Fruit fly (Drosophila melanogaster) whole organism, embryonic: ENCODE measurements around the gene clumsy.

Experiments
- Atf6 ChIP-seq: fragments of 200-800 bp; sonication (Bioruptor generic); IDR thresholded peaks from 2 replicates; pipeline ENCODE4 v1.3.6; 2022; ENCODE audit warnings: missing biosample characterization, missing genetic modification characterization
- Bteb2 ChIP-seq: fragments of 200-800 bp; sonication (Bioruptor generic); optimal IDR thresholded peaks from 2 replicates; lab custom pipeline; 2016; ENCODE audit warnings: missing biosample characterization, missing genetic modification characterization
- CG10654 ChIP-seq: fragments of 200-800 bp; sonication (Bioruptor generic); optimal IDR thresholded peaks from 2 replicates; lab custom pipeline; 2016; ENCODE audit warnings: missing biosample characterization, missing genetic modification characterization
- CG12299 ChIP-seq: fragments of 200-800 bp; sonication (Bioruptor generic); optimal IDR thresholded peaks from 2 replicates; lab custom pipeline; 2018; ENCODE audit warnings: missing biosample characterization, mild to moderate bottlenecking, missing genetic modification characterization
- CG15011 ChIP-seq: fragments of 200-800 bp; sonication (Bioruptor generic); optimal IDR thresholded peaks from 3 replicates; lab custom pipeline; 2018; ENCODE audit warnings: missing biosample characterization, mild to moderate bottlenecking, missing genetic modification characterization
- CG1603 ChIP-seq: fragments of 200-800 bp; sonication (Bioruptor generic); optimal IDR thresholded peaks from 2 replicates; lab custom pipeline; 2019; ENCODE audit warnings: missing biosample characterization, mild to moderate bottlenecking, missing genetic modification characterization, moderate library complexity
- CG17186 ChIP-seq: fragments of 200-800 bp; sonication (Bioruptor generic); optimal IDR thresholded peaks from 3 replicates; lab custom pipeline; 2017; ENCODE audit warnings: missing biosample characterization, missing genetic modification reagents, missing genetic modification characterization
- CG17385 ChIP-seq: fragments of 200-800 bp; sonication (Bioruptor generic); optimal IDR thresholded peaks from 3 replicates; lab custom pipeline; 2018; ENCODE audit warnings: missing biosample characterization, mild to moderate bottlenecking, missing genetic modification characterization
- CG18599 ChIP-seq: fragments of 200-800 bp; sonication (Bioruptor generic); optimal IDR thresholded peaks from 3 replicates; lab custom pipeline; 2017; ENCODE audit warnings: missing biosample characterization, missing genetic modification characterization, mild to moderate bottlenecking, moderate library complexity, missing genetic modification reagents
- CG2875 ChIP-seq: fragments of 200-800 bp; sonication (Bioruptor generic); optimal IDR thresholded peaks from 2 replicates; lab custom pipeline; 2017; ENCODE audit warnings: missing biosample characterization, mild to moderate bottlenecking, missing genetic modification characterization, missing genetic modification reagents
- CG32532 ChIP-seq: fragments of 200-800 bp; sonication (Bioruptor generic); IDR thresholded peaks from 2 replicates; pipeline ENCODE4 v1.3.6; 2022; ENCODE audit warnings: missing biosample characterization, missing genetic modification characterization
- CG3281 ChIP-seq: fragments of 200-800 bp; sonication (Bioruptor generic); optimal IDR thresholded peaks from 3 replicates; lab custom pipeline; 2017; ENCODE audit warnings: missing biosample characterization, mild to moderate bottlenecking, missing genetic modification characterization
- CG42726 ChIP-seq: fragments of 200-800 bp; sonication (Bioruptor generic); IDR thresholded peaks from 2 replicates; pipeline ENCODE4 v1.3.6; 2022; ENCODE audit warnings: missing biosample characterization, missing genetic modification characterization; ENCODE audit not compliant: partially characterized antibody
- CG5180 ChIP-seq: fragments of 200-800 bp; sonication (Bioruptor generic); optimal IDR thresholded peaks from 3 replicates; lab custom pipeline; 2017; ENCODE audit warnings: missing biosample characterization, missing genetic modification characterization, mild to moderate bottlenecking, moderate library complexity, missing genetic modification reagents
- CG6254 ChIP-seq: fragments of 200-800 bp; sonication (Bioruptor generic); optimal IDR thresholded peaks from 3 replicates; lab custom pipeline; 2017; ENCODE audit warnings: mild to moderate bottlenecking, missing biosample characterization, missing genetic modification reagents, missing genetic modification characterization
- CG7357 ChIP-seq: fragments of 200-800 bp; sonication (Bioruptor generic); IDR thresholded peaks from 3 replicates; pipeline ENCODE4 v1.3.6; 2022; ENCODE audit warnings: missing biosample characterization, missing genetic modification characterization
- CG7745 ChIP-seq: fragments of 200-800 bp; sonication (Bioruptor generic); optimal IDR thresholded peaks from 2 replicates; lab custom pipeline; 2018; ENCODE audit warnings: missing biosample characterization, mild to moderate bottlenecking, missing genetic modification characterization, moderate library complexity
- CG7786 ChIP-seq: fragments of 200-800 bp; sonication (Bioruptor generic); optimal IDR thresholded peaks from 2 replicates; lab custom pipeline; 2016; ENCODE audit warnings: missing biosample characterization, missing genetic modification characterization
- Dbx ChIP-seq: fragments of 200-800 bp; sonication (Bioruptor generic); IDR thresholded peaks from 3 replicates; pipeline ENCODE4 v1.3.6; 2022; ENCODE audit warnings: missing biosample characterization, missing genetic modification characterization
- Dek ChIP-seq: fragments of 200-800 bp; sonication (Bioruptor generic); optimal IDR thresholded peaks from 3 replicates; lab custom pipeline; 2019; ENCODE audit warnings: missing biosample characterization, mild to moderate bottlenecking, missing genetic modification characterization, moderate library complexity
- Dip3 ChIP-seq: fragments of 200-800 bp; sonication (Bioruptor generic); optimal IDR thresholded peaks from 3 replicates; lab custom pipeline; 2016; ENCODE audit warnings: missing biosample characterization, missing genetic modification characterization
- Ets65A ChIP-seq: fragments of 200-800 bp; sonication (Bioruptor generic); peaks from one replicate; lab custom pipeline; 2016; ENCODE audit warnings: missing biosample characterization, missing genetic modification characterization
- GATAe ChIP-seq: fragments of 200-800 bp; sonication (Bioruptor generic); conservative IDR thresholded peaks from 2 replicates; pipeline ENCODE4 v1.3.6; 2022; ENCODE audit warnings: missing biosample characterization, missing genetic modification characterization
- Hr3 ChIP-seq: fragments of 200-800 bp; sonication (Bioruptor generic); optimal IDR thresholded peaks from 3 replicates; lab custom pipeline; 2016; ENCODE audit warnings: missing biosample characterization, missing genetic modification characterization
- NC2β ChIP-seq: fragments of 200-800 bp; sonication (Bioruptor generic); optimal IDR thresholded peaks from 2 replicates; lab custom pipeline; 2016; ENCODE audit warnings: missing biosample characterization, missing genetic modification characterization
- NK7.1 ChIP-seq: fragments of 200-800 bp; sonication (Bioruptor generic); optimal IDR thresholded peaks from 3 replicates; lab custom pipeline; 2016; ENCODE audit warnings: missing biosample characterization, missing genetic modification characterization
- Neu2 ChIP-seq: fragments of 200-800 bp; sonication (Bioruptor generic); optimal IDR thresholded peaks from 3 replicates; lab custom pipeline; 2016; ENCODE audit warnings: missing biosample characterization, missing genetic modification characterization, borderline replicate concordance
- Ptx1 ChIP-seq: fragments of 200-800 bp; sonication (Bioruptor generic); IDR thresholded peaks from 2 replicates; pipeline ENCODE4 v1.3.6; 2022; ENCODE audit warnings: missing biosample characterization, missing genetic modification characterization
- Rfx ChIP-seq: fragments of 200-800 bp; sonication (Bioruptor generic); IDR thresholded peaks from 2 replicates; pipeline ENCODE4 v1.3.6; 2022; ENCODE audit warnings: missing biosample characterization, missing genetic modification characterization
- Spps ChIP-seq: fragments of 200-800 bp; sonication (Bioruptor generic); optimal IDR thresholded peaks from 2 replicates; lab custom pipeline; 2018; ENCODE audit warnings: missing biosample characterization, mild to moderate bottlenecking, missing genetic modification characterization
- Usf ChIP-seq: fragments of 200-800 bp; sonication (Bioruptor generic); optimal IDR thresholded peaks from 2 replicates; lab custom pipeline; 2017; ENCODE audit warnings: missing genotype, missing biosample characterization, missing genetic modification characterization
- bcd ChIP-seq: fragments of 200-800 bp; sonication (Bioruptor generic); optimal IDR thresholded peaks from 2 replicates; lab custom pipeline; 2017; ENCODE audit warnings: missing biosample characterization, mild to moderate bottlenecking, missing genetic modification characterization
- cato ChIP-seq: fragments of 200-800 bp; sonication (Bioruptor generic); optimal IDR thresholded peaks from 2 replicates; lab custom pipeline; 2016; ENCODE audit warnings: missing biosample characterization, missing genetic modification characterization, borderline replicate concordance
- chn ChIP-seq: fragments of 200-800 bp; sonication (Bioruptor generic); optimal IDR thresholded peaks from 2 replicates; lab custom pipeline; 2016; ENCODE audit warnings: missing biosample characterization, missing genetic modification characterization
- danr ChIP-seq: fragments of 200-800 bp; sonication (Bioruptor generic); IDR thresholded peaks from 2 replicates; pipeline ENCODE4 v1.3.6; 2022; ENCODE audit warnings: missing biosample characterization, missing genetic modification characterization
- dysf ChIP-seq: fragments of 200-800 bp; sonication (Bioruptor generic); IDR thresholded peaks from 3 replicates; pipeline ENCODE4 v1.3.6; 2022; ENCODE audit warnings: missing biosample characterization, missing genetic modification characterization
- eyg ChIP-seq: fragments of 200-800 bp; sonication (Bioruptor generic); optimal IDR thresholded peaks from 3 replicates; lab custom pipeline; 2016; ENCODE audit warnings: missing biosample characterization, missing genetic modification characterization
- ken ChIP-seq: fragments of 200-800 bp; sonication (Bioruptor generic); IDR thresholded peaks from 3 replicates; pipeline ENCODE4 v1.3.6; 2022; ENCODE audit warnings: missing biosample characterization, missing genetic modification characterization
- knrl ChIP-seq: fragments of 200-800 bp; sonication (Bioruptor generic); IDR thresholded peaks from 3 replicates; pipeline ENCODE4 v1.3.6; 2022; ENCODE audit warnings: missing biosample characterization, missing genetic modification characterization; ENCODE audit not compliant: partially characterized antibody
- lbe ChIP-seq: fragments of 200-800 bp; sonication (Bioruptor generic); optimal IDR thresholded peaks from 2 replicates; lab custom pipeline; 2016; ENCODE audit warnings: missing biosample characterization, mild to moderate bottlenecking, missing genetic modification characterization
- odd ChIP-seq: fragments of 200-800 bp; sonication (Bioruptor generic); optimal IDR thresholded peaks from 2 replicates; lab custom pipeline; 2017; ENCODE audit warnings: missing biosample characterization, mild to moderate bottlenecking, missing genetic modification characterization
- prd ChIP-seq, 3 experiments: fragments of >200 bp in 2 of 3; fragments of 200-800 bp in 1 of 3; sonication (Bioruptor generic) in 1 of 3; optimal IDR thresholded peaks in 2 of 3; IDR thresholded peaks in 1 of 3; 2 replicates in 2 of 3; 3 replicates in 1 of 3; pipeline versions ENCODE4 v1.3.6 to Lab custom; 2017 to 2022; ENCODE audit warnings: missing biosample characterization in 1 of 3, missing genetic modification characterization in 1 of 3
- row ChIP-seq: fragments of 200-800 bp; sonication (Bioruptor generic); IDR thresholded peaks from 3 replicates; pipeline ENCODE4 v1.3.6; 2022; ENCODE audit warnings: missing biosample characterization, missing genetic modification characterization
- seq ChIP-seq: fragments of 200-800 bp; sonication (Bioruptor generic); IDR thresholded peaks from 2 replicates; pipeline ENCODE4 v1.3.6; 2022; ENCODE audit warnings: missing biosample characterization, missing genetic modification characterization
- slbo ChIP-seq: fragments of 200-800 bp; sonication (Bioruptor generic); IDR thresholded peaks from 2 replicates; pipeline ENCODE4 v1.3.6; 2022; ENCODE audit warnings: missing biosample characterization, missing genetic modification characterization
- unc-4 ChIP-seq: fragments of 200-800 bp; sonication (Bioruptor generic); IDR thresholded peaks from 2 replicates; pipeline ENCODE4 v1.3.6; 2022; ENCODE audit warnings: missing biosample characterization, missing genetic modification characterization; ENCODE audit not compliant: partially characterized antibody
- wek ChIP-seq: fragments of 200-800 bp; sonication (Bioruptor generic); optimal IDR thresholded peaks from 3 replicates; lab custom pipeline; 2018; ENCODE audit warnings: missing biosample characterization, mild to moderate bottlenecking, missing genetic modification characterization, moderate library complexity
- zen ChIP-seq: fragments of 200-800 bp; sonication (Bioruptor generic); optimal IDR thresholded peaks from 3 replicates; lab custom pipeline; 2018; ENCODE audit warnings: missing biosample characterization, mild to moderate bottlenecking, missing genetic modification characterization, moderate library complexity
- zf30C ChIP-seq: fragments of 200-800 bp; sonication (Bioruptor generic); optimal IDR thresholded peaks from 3 replicates; lab custom pipeline; 2018; ENCODE audit warnings: missing biosample characterization, mild to moderate bottlenecking, missing genetic modification characterization
- zfh1 ChIP-seq: fragments of 200-800 bp; sonication (Bioruptor generic); IDR thresholded peaks from 3 replicates; pipeline ENCODE4 v1.3.6; 2022; ENCODE audit warnings: missing biosample characterization, missing genetic modification characterization

The clumsy gene

DNA sequence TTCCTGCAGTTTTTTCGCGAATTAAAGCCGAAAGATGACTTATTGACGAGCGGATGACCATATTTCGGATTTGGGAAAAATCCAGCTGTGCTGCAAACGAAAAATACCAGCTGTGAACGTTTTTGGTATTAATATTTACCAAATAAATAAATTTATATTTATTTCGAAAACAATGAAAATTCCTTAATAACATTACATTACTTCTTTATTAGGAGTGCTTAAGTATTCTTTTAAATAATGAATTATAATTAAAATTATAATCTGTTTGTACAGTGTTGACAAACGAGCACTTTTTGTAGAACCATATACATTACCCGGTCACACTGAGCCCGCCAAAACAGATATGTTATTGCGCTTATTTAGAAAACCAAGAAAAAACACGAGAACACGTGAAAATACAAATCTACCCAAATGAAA is 26.7 kb upstream of the clumsy start, which contains the start of the genes bur and Mcm10 (continued):
- TF ChIP-seq cato (GFP tag; lab: Kevin White, UChicago) (no peak), knrl (0 out of 3 replicates have a peak, but pooled peaks have one; percentile 15), CG17186 (GFP tag; lab: Kevin White, UChicago) (no peak), Ets65A (GFP tag; lab: Kevin White, UChicago) (no peak), Bteb2 (no peak), CG12299 (tag; lab: Kevin White, UChicago) (no peak), CG6254 (GFP tag; lab: Kevin White, UChicago) (no peak), CG2875 (GFP tag; lab: Kevin White, UChicago) (no peak), CG10654 (GFP tag; lab: Kevin White, UChicago) (no peak), chn (GFP tag; lab: Kevin White, UChicago) (no peak), Atf6 (no peak), bcd (GFP tag; lab: Kevin White, UChicago) (no peak), Dek (tag; lab: Kevin White, UChicago) (no peak), CG3281 (GFP tag; lab: Kevin White, UChicago) (no peak), zfh1 (GFP tag; lab: Robert Waterston, UW) (no peak), Neu2 (GFP tag; lab: Kevin White, UChicago) (no peak), GATAe (GFP tag; lab: Robert Waterston, UW) (no peak), NK7.1 (GFP tag; lab: Kevin White, UChicago) (no peak), wek (GFP tag; lab: Kevin White, UChicago) (no peak), Dip3 (no peak), seq (GFP tag; lab: Robert Waterston, UW) (no peak), CG15011 (GFP tag; lab: Kevin White, UChicago) (no peak), zf30C (GFP tag; lab: Kevin White, UChicago) (no peak), Dbx (GFP tag; lab: Robert Waterston, UW) (no peak), ken (GFP tag; lab: Robert Waterston, UW) (no peak), CG5180 (GFP tag; lab: Kevin White, UChicago) (no peak), unc-4 (GFP tag; lab: Robert Waterston, UW) (no peak), Usf (GFP tag; lab: Kevin White, UChicago) (no peak), CG17385 (no peak), Spps (tag; lab: Kevin White, UChicago) (no peak), CG42726 (GFP tag; lab: Robert Waterston, UW) (no peak), slbo (GFP tag; lab: Robert Waterston, UW) (no peak), CG7745 (tag; lab: Kevin White, UChicago) (no peak), prd (optimal IDR thresholded peaks at IDR 0.05; lab: Kevin White, UChicago) (no peak), prd (GFP tag; IDR thresholded peaks at IDR 0.05; lab: Robert Waterston, UW) (no peak), odd (GFP tag; lab: Kevin White, UChicago) (no peak)

DNA sequence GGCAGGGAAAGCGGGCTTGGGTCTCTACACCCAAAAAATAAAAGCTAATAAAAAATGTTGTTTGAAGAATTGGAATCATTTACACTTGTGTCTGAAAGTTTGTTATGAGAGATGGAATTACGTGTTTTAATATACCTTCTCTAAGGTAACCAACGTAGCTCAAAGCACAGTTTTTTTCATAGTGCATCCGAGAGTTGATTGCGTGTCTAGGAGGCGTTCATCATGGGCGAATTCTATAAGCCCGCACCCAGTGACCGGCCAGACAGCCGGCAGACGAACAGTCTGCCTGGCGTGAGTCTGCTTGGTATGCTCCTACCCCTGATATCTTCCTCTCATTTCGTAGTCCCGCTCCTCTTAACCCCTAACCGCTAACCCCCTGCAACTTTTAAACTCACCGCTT is 18.5 kb upstream of the clumsy start:
- TF ChIP-seq CG32532: 0 out of 2 replicates have a peak, but pooled peaks have one; percentile 14
- TF ChIP-seq CG7786 (GFP tag; lab: Kevin White, UChicago): no peak
- no peak for TF ChIP-seq lbe (GFP tag; lab: Kevin White, UChicago)
- no peak for TF ChIP-seq eyg (GFP tag; lab: Kevin White, UChicago)
- TF ChIP-seq Rfx: 0 out of 2 replicates have a peak, but pooled peaks have one; percentile 24
- TF ChIP-seq dysf (GFP tag; lab: Robert Waterston, UW): peak; percentile 25; the same call in 1 of the 3 replicates
- peak; percentile 1 for TF ChIP-seq CG18599
- no peak for TF ChIP-seq zen (tag; lab: Kevin White, UChicago)
- peak; percentile 81 for TF ChIP-seq Ets65A (GFP tag; lab: Kevin White, UChicago)
- TF ChIP-seq danr (GFP tag; lab: Robert Waterston, UW): 0 out of 2 replicates have a peak, but pooled peaks have one; percentile 11
- TF ChIP-seq row: peak; percentile 27; the same call in 1 of the 3 replicates
- no peak for TF ChIP-seq NC2β
- TF ChIP-seq Hr3 (GFP tag; lab: Kevin White, UChicago): no peak
- no peak for TF ChIP-seq CG1603 (tag; lab: Kevin White, UChicago)
- TF ChIP-seq CG7357: no peak
- peak; percentile 31; the same call in 1 of the 2 replicates for TF ChIP-seq Ptx1
